Worm (Caenorhabditis elegans): Measurements from ENCODE around the gene mrpl-37.

mrpl-37 gene

DNA sequence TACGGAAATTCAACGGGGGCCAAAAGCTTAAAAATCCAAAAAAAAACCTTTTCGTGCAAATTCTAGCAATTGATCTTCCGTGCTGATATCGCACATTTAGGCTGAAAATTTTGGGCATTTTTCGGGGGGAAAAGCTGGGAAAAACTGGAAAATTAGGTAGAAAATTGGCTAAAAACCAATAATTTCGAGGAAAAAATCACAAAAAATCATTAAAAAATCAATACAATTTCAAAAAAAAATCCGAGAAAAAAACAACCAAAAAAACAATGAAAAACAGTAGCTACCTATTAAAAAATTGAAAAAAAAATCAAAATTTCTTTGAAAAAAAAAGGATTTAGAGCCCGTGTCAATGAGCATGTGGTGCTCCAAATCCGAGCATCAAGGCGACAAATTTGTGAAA lies 7.0 kb downstream of the mrpl-37 start, which contains the start of gene Y48E1B.3:
TSS of gene Y48E1B.3 (minus strand) at position 101 of the 400 bp plus-strand sequence.
- TF ChIP-seq egl-27 (tag; optimal IDR thresholded peaks at IDR 0.05): no peak
- TF ChIP-seq nhr-67 (tag; optimal IDR thresholded peaks at IDR 0.05): no peak
- TF ChIP-seq R02D3.7 (tag; optimal IDR thresholded peaks at IDR 0.05): no peak
- TF ChIP-seq ceh-16 (tag; optimal IDR thresholded peaks at IDR 0.05): no peak
- no peak for TF ChIP-seq lin-15B (tag; optimal IDR thresholded peaks at IDR 0.05)
- no peak for TF ChIP-seq ceh-9 (tag; optimal IDR thresholded peaks at IDR 0.05)
- no peak for TF ChIP-seq eor-1 (tag; optimal IDR thresholded peaks at IDR 0.05)
- TF ChIP-seq lin-39 (tag; optimal IDR thresholded peaks at IDR 0.05): no peak
- TF ChIP-seq egl-5 (tag; optimal IDR thresholded peaks at IDR 0.05): no peak
- TF ChIP-seq fos-1 (tag; optimal IDR thresholded peaks at IDR 0.05): no peak
- TF ChIP-seq nhr-76 (tag; optimal IDR thresholded peaks at IDR 0.05): no peak
- TF ChIP-seq ceh-28 (tag; optimal IDR thresholded peaks at IDR 0.05): no peak
- TF ChIP-seq elt-2 (tag; optimal IDR thresholded peaks at IDR 0.05): no peak

DNA sequence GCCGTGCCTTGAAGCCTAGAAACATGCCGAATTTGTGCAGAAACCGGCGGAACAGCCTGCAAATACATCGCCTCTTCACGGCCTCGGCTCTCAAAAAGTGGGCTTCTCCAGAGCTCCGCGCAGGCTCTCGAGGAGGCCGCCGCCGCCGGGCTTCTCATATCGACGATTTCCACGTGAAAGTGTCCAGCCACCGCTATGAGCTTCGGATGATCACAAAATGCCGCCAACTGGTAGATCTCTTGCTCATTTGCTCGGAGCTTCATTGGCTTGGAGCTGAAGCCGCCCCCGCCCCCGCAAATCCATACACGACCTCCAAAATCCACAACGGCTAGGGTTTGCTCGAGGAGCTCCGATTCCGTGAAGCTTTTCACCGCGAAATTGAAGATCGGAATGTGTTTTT lies 14.3 kb downstream of the mrpl-37 start:
- no peak for TF ChIP-seq fos-1 (tag; optimal IDR thresholded peaks at IDR 0.05)
- no peak for TF ChIP-seq lsy-12 (tag; optimal IDR thresholded peaks at IDR 0.05)
- no peak for TF ChIP-seq tbx-2 (tag; optimal IDR thresholded peaks at IDR 0.05)
- no peak for TF ChIP-seq egl-27 (tag; optimal IDR thresholded peaks at IDR 0.05)
- TF ChIP-seq ceh-9 (tag; optimal IDR thresholded peaks at IDR 0.05): no peak
- TF ChIP-seq egl-5 (tag; optimal IDR thresholded peaks at IDR 0.05): no peak
- TF ChIP-seq elt-1 (tag; optimal IDR thresholded peaks at IDR 0.05): no peak
- no peak for TF ChIP-seq nfya-1 (tag; optimal IDR thresholded peaks at IDR 0.05; ENCODE audit: insufficient read depth)
- no peak for TF ChIP-seq nhr-28 (tag; optimal IDR thresholded peaks at IDR 0.05)
- TF ChIP-seq ztf-11 (tag; optimal IDR thresholded peaks at IDR 0.05): no peak
- TF ChIP-seq nhr-25 (tag; optimal IDR thresholded peaks at IDR 0.05): no peak
- no peak for TF ChIP-seq zag-1 (tag; optimal IDR thresholded peaks at IDR 0.05)
- TF ChIP-seq nhr-11 (tag; optimal IDR thresholded peaks at IDR 0.05): no peak
- no peak for TF ChIP-seq pha-4 (tag; optimal IDR thresholded peaks at IDR 0.05)
- no peak for TF ChIP-seq nhr-43 (tag; optimal IDR thresholded peaks at IDR 0.05; ENCODE audit: poor library complexity, severe bottlenecking)
- TF ChIP-seq nhr-12 (tag; optimal IDR thresholded peaks at IDR 0.05): no peak
- no peak for TF ChIP-seq nhr-237 (tag; optimal IDR thresholded peaks at IDR 0.05)

DNA sequence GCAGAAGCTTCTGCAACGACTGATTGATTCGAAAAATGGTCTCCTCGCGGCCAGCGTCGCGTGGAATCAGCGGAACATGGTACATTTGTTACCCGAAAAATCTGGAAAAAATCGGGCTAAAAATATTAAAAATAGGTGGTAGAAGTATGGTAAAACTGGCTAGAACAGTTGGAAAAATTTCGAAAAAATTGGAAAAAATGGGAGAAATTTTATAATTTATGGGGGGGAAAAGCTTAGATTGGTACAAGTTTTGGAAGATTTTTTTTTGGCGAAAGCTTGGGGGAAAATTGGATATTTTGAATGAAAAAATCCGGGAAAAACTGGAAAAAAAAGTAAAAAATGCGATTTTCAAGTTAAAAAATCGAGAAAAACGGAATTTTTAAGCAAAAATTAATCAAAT lies 27.3 kb downstream of the mrpl-37 start, which contains the start of gene ddl-2:
TSS of gene ddl-2 (minus strand) at position 101 of the 400 bp plus-strand sequence.
- TF ChIP-seq elt-3 (tag; optimal IDR thresholded peaks at IDR 0.05) (no peak), elt-2 (tag; optimal IDR thresholded peaks at IDR 0.05) (no peak), sea-2 (GFP tag; optimal IDR thresholded peaks at IDR 0.05) (no peak), fkh-2 (tag; optimal IDR thresholded peaks at IDR 0.05) (no peak), lin-15B (tag; optimal IDR thresholded peaks at IDR 0.05) (no peak), ceh-9 (tag; optimal IDR thresholded peaks at IDR 0.05) (no peak), nfya-1 (tag; optimal IDR thresholded peaks at IDR 0.05; ENCODE audit: insufficient read depth) (no peak), nhr-67 (tag; optimal IDR thresholded peaks at IDR 0.05) (no peak), daf-12 (tag; optimal IDR thresholded peaks at IDR 0.05) (no peak), unc-62 (GFP tag; optimal IDR thresholded peaks at IDR 0.05) (no peak), ztf-11 (tag; optimal IDR thresholded peaks at IDR 0.05) (no peak)

DNA sequence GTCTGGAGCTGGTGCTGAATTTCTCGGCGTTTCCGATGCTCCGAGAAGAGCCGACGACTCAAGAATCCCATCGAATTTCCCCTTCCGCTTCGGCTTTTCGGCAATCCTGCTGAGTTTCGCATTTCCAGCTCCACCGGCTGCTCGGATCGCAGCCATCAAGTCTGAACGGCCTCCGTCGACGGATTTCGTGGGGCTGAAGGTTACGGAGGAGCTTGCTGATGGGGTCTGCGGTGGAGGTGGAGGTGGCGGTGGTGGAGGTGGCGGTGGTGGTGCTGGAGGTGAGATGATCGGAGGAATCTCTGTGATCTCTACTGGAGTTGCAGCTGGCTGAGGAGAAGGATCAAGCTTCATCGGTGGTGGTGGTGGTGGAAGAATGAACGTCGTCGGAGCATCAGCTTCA lies 31.9 kb downstream of the mrpl-37 start:
- TF ChIP-seq mdl-1 (tag; optimal IDR thresholded peaks at IDR 0.05) (no peak), aly-2 (tag; optimal IDR thresholded peaks at IDR 0.05) (no peak), elt-1 (tag; optimal IDR thresholded peaks at IDR 0.05) (no peak), ZK546.5 (tag; optimal IDR thresholded peaks at IDR 0.05) (no peak), snpc-4 (tag; optimal IDR thresholded peaks at IDR 0.05) (no peak), nhr-23 (tag; optimal IDR thresholded peaks at IDR 0.05) (no peak), fkh-2 (tag; optimal IDR thresholded peaks at IDR 0.05) (no peak), lsy-12 (tag; optimal IDR thresholded peaks at IDR 0.05) (no peak), unc-62 (GFP tag; optimal IDR thresholded peaks at IDR 0.05) (no peak), daf-12 (tag; optimal IDR thresholded peaks at IDR 0.05) (no peak), elt-3 (tag; optimal IDR thresholded peaks at IDR 0.05) (no peak), hmg-11 (tag; optimal IDR thresholded peaks at IDR 0.05) (no peak), jun-1 (tag; optimal IDR thresholded peaks at IDR 0.05) (no peak), ztf-11 (tag; optimal IDR thresholded peaks at IDR 0.05) (no peak)

All from whole organism, L3 larva.